Worm (Caenorhabditis elegans) whole organism, L1 larva: ENCODE measurements around the gene cnc-10.
A peak's percentile ranks its signal among the peaks of the same experiment; 100 is the strongest.

ENCODE experiments used
- C16A3.4 ChIP-seq: fragments of 150-350 bp; optimal IDR thresholded peaks from 2 replicates; lab custom pipeline; 2014; ENCODE audit warnings: missing biosample characterization, missing genetic modification characterization
- C34B4.2 ChIP-seq: sonication (generic microtip); optimal IDR thresholded peaks from 2 replicates; lab custom pipeline; 2017; ENCODE audit warnings: mild to moderate bottlenecking, missing genetic modification characterization, missing compliant biosample characterization
- Y116A8C.19 ChIP-seq: sonication (generic microtip); optimal IDR thresholded peaks from 2 replicates; lab custom pipeline; 2016; ENCODE audit warnings: missing compliant biosample characterization, missing genetic modification characterization, borderline replicate concordance
- blmp-1 ChIP-seq: fragments of 150-350 bp; optimal IDR thresholded peaks from 2 replicates; lab custom pipeline; 2014; ENCODE audit warnings: missing biosample characterization, missing genetic modification characterization
- ces-1 ChIP-seq: fragments of 150-350 bp; optimal IDR thresholded peaks from 2 replicates; lab custom pipeline; 2014; ENCODE audit warnings: missing biosample characterization, missing genetic modification reagents, missing genetic modification characterization
- dsc-1 ChIP-seq: sonication (generic microtip); optimal IDR thresholded peaks from 2 replicates; lab custom pipeline; 2016; ENCODE audit warnings: mild to moderate bottlenecking, missing genetic modification characterization, missing compliant biosample characterization
- efl-1 ChIP-seq, 4 experiments: fragments of 150-350 bp; optimal IDR thresholded peaks in 3 of 4; peaks in 1 of 4; 1 replicate in 1 of 4; 2 replicates in 3 of 4; lab custom pipeline; 2014; ENCODE audit warnings: missing biosample characterization in 2 of 4, missing genetic modification characterization in 2 of 4, missing genetic modification reagents in 2 of 4
- egl-13 ChIP-seq: sonication (generic microtip); optimal IDR thresholded peaks from 2 replicates; lab custom pipeline; 2016; ENCODE audit warnings: missing genotype, missing genetic modification reagents, missing genetic modification characterization, missing compliant biosample characterization
- elt-3 ChIP-seq, 6 experiments: fragments of 150-350 bp in 1 of 6; sonication (generic microtip); optimal IDR thresholded peaks; 2 replicates each; lab custom pipeline; 2017 to 2018; ENCODE audit warnings: missing biosample characterization in 6 of 6, missing genetic modification characterization in 6 of 6, inconsistent platforms in 1 of 6
- fkh-4 ChIP-seq: sonication (generic microtip); optimal IDR thresholded peaks from 2 replicates; lab custom pipeline; 2016; ENCODE audit warnings: missing compliant biosample characterization, missing genetic modification characterization, borderline replicate concordance
- fkh-8 ChIP-seq: sonication (generic microtip); optimal IDR thresholded peaks from 2 replicates; lab custom pipeline; 2016; ENCODE audit warnings: mild to moderate bottlenecking, missing genetic modification characterization, missing compliant biosample characterization
- lin-14 ChIP-seq: fragments of 200-800 bp; sonication (Bioruptor generic); optimal IDR thresholded peaks from 2 replicates; lab custom pipeline; 2018; ENCODE audit warnings: mild to moderate bottlenecking, missing genetic modification characterization, moderate library complexity, missing compliant biosample characterization
- lin-35 ChIP-seq, 2 experiments: fragments of 150-350 bp; optimal IDR thresholded peaks; 2 replicates each; lab custom pipeline; 2014; ENCODE audit warnings: missing biosample characterization in 2 of 2, missing genetic modification characterization in 2 of 2, missing genetic modification reagents in 2 of 2
- lin-39 ChIP-seq: fragments of 150-350 bp; optimal IDR thresholded peaks from 2 replicates; lab custom pipeline; 2014; ENCODE audit warnings: missing biosample characterization, missing genetic modification reagents, missing genetic modification characterization
- lir-3 ChIP-seq: sonication (generic microtip); optimal IDR thresholded peaks from 2 replicates; lab custom pipeline; 2016; ENCODE audit warnings: mild to moderate bottlenecking, missing genetic modification characterization, moderate library complexity, missing compliant biosample characterization; ENCODE audit not compliant: poor library complexity
- lsy-2 ChIP-seq, 2 experiments: fragments of 150-350 bp; optimal IDR thresholded peaks; 2 replicates each; lab custom pipeline; 2014; ENCODE audit warnings: missing biosample characterization in 2 of 2, missing genetic modification characterization in 2 of 2
- mab-9 ChIP-seq: fragments of 200-800 bp; sonication (Bioruptor generic); IDR thresholded peaks from 2 replicates; pipeline ENCODE4 v1.3.6; 2022; ENCODE audit warnings: missing genetic modification reagents, missing genetic modification characterization, missing compliant biosample characterization
- mdl-1 ChIP-seq, 2 experiments: fragments of 150-350 bp; optimal IDR thresholded peaks; 2 replicates each; lab custom pipeline; 2014 to 2017; ENCODE audit warnings: missing biosample characterization in 2 of 2, missing genetic modification characterization in 2 of 2, inconsistent platforms in 1 of 2
- mep-1 ChIP-seq: fragments of 150-350 bp; optimal IDR thresholded peaks from 2 replicates; lab custom pipeline; 2014; ENCODE audit warnings: missing biosample characterization, missing genetic modification characterization
- nhr-20 ChIP-seq: sonication (generic microtip); optimal IDR thresholded peaks from 2 replicates; lab custom pipeline; 2016; ENCODE audit warnings: mild to moderate bottlenecking, missing genetic modification characterization, missing compliant biosample characterization
- nhr-28 ChIP-seq: fragments of 150-350 bp; optimal IDR thresholded peaks from 2 replicates; lab custom pipeline; 2014; ENCODE audit warnings: missing biosample characterization, missing genetic modification characterization
- nhr-71 ChIP-seq: sonication (generic microtip); optimal IDR thresholded peaks from 2 replicates; lab custom pipeline; 2016; ENCODE audit warnings: mild to moderate bottlenecking, missing genetic modification characterization, moderate library complexity, missing compliant biosample characterization
- nhr-76 ChIP-seq: sonication (generic microtip); optimal IDR thresholded peaks from 2 replicates; lab custom pipeline; 2017; ENCODE audit warnings: missing biosample characterization, missing genetic modification characterization
- nhr-84 ChIP-seq: sonication (generic microtip); optimal IDR thresholded peaks from 2 replicates; lab custom pipeline; 2017; ENCODE audit warnings: missing biosample characterization, missing genetic modification characterization
- nhr-85 ChIP-seq: sonication (generic microtip); peaks from one replicate; lab custom pipeline; 2016; ENCODE audit warnings: missing genetic modification characterization, inconsistent platforms, missing compliant biosample characterization
- pag-3 ChIP-seq: sonication (generic microtip); optimal IDR thresholded peaks from 2 replicates; lab custom pipeline; 2017; ENCODE audit warnings: missing genetic modification characterization, mild to moderate bottlenecking, missing compliant biosample characterization, antibody characterized with exemption, borderline replicate concordance; ENCODE audit not compliant: insufficient read depth
- pqm-1 ChIP-seq: sonication (generic microtip); optimal IDR thresholded peaks from 3 replicates; lab custom pipeline; 2017; ENCODE audit warnings: missing biosample characterization, missing genetic modification characterization
- rnt-1 ChIP-seq: sonication (generic microtip); optimal IDR thresholded peaks from 2 replicates; lab custom pipeline; 2016; ENCODE audit warnings: mild to moderate bottlenecking, missing genetic modification characterization, moderate library complexity, missing compliant biosample characterization
- snu-23 ChIP-seq: sonication (generic microtip); optimal IDR thresholded peaks from 2 replicates; lab custom pipeline; 2016; ENCODE audit warnings: missing genetic modification characterization, missing compliant biosample characterization
- sox-4 ChIP-seq: sonication (generic microtip); optimal IDR thresholded peaks from 2 replicates; lab custom pipeline; 2016; ENCODE audit warnings: missing genetic modification characterization, missing compliant biosample characterization
- swsn-7 ChIP-seq: sonication (generic microtip); optimal IDR thresholded peaks from 2 replicates; lab custom pipeline; 2016; ENCODE audit warnings: missing genetic modification characterization, missing compliant biosample characterization
- tbx-2 ChIP-seq: sonication (generic microtip); optimal IDR thresholded peaks from 2 replicates; lab custom pipeline; 2016; ENCODE audit warnings: missing genetic modification characterization, missing compliant biosample characterization
- tlp-1 ChIP-seq: fragments of 150-350 bp; optimal IDR thresholded peaks from 2 replicates; lab custom pipeline; 2014; ENCODE audit warnings: missing biosample characterization, missing genetic modification characterization
- unc-30 ChIP-seq: sonication (generic microtip); optimal IDR thresholded peaks from 2 replicates; lab custom pipeline; 2017; ENCODE audit warnings: missing biosample characterization, missing genetic modification characterization
- vab-15 ChIP-seq: sonication (generic microtip); optimal IDR thresholded peaks from 2 replicates; lab custom pipeline; 2017; ENCODE audit warnings: missing genotype, mild to moderate bottlenecking, missing genetic modification characterization, missing compliant biosample characterization
- ztf-4 ChIP-seq: fragments of 150-350 bp; optimal IDR thresholded peaks from 2 replicates; lab custom pipeline; 2014; ENCODE audit warnings: missing biosample characterization, missing genetic modification characterization

The cnc-10 gene

ce11 chrV:11182925-11183324, at the start of gene cnc-10:
Gene cnc-10, plus strand, starts transcription at chrV:11183225.
- TF ChIP-seq lin-14 (GFP tag; lab: Kevin White, UChicago) (peak; percentile 11), nhr-28 (no peak), blmp-1 (tag; lab: Kevin White, UChicago) (peak; percentile 42), elt-3 (tag; optimal IDR thresholded peaks at IDR 0.05; lab: Kevin White, UChicago) (peak in 1 of 6 experiments; percentile 18), snu-23 (peak; percentile 16), pqm-1 (tag; lab: Kevin White, UChicago) (no peak)

- TF ChIP-seq unc-30 (tag; lab: Kevin White, UChicago) (no peak), lir-3 (tag; lab: Kevin White, UChicago) (no peak), vab-15 (tag; lab: Kevin White, UChicago) (no peak), C34B4.2 (tag; lab: Kevin White, UChicago) (no peak), Y116A8C.19 (tag; lab: Kevin White, UChicago) (no peak), fkh-8 (tag; lab: Kevin White, UChicago) (no peak), dsc-1 (tag; lab: Kevin White, UChicago) (peak; percentile 96), fkh-4 (peak; percentile 78), ztf-4 (tag; lab: Kevin White, UChicago) (no peak)
Observed at ce11 chrV:11133516-11133915, 49.5 kb upstream of the cnc-10 start.

DNA sequence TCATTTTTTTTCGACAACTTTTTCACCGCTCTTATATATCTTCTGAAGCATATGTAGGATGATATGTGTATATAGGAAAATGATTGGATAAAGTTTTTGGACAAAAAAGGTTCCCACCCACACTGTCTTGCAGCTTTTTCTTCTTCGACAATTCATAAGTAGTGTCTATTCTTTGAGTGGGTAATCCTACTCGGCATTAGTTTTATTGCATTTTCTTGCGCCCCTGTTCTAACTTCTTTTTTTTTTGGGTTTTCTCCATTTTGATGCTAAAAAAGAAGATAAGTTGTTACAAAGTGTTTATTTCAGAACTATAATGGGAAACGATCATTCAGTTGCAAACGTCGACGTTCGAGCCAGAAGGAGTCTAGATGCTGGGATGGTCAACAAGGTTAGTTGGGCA, 48.7 kb upstream of the cnc-10 start, which contains the start of gene glb-3:
Gene glb-3, plus strand, starts transcription at position 301 of the 400 bp plus-strand sequence.
- TF ChIP-seq egl-13 (tag; lab: Kevin White, UChicago) (no peak), tlp-1 (no peak)
- TF ChIP-seq, all 84 proteins: peak for 0

DNA sequence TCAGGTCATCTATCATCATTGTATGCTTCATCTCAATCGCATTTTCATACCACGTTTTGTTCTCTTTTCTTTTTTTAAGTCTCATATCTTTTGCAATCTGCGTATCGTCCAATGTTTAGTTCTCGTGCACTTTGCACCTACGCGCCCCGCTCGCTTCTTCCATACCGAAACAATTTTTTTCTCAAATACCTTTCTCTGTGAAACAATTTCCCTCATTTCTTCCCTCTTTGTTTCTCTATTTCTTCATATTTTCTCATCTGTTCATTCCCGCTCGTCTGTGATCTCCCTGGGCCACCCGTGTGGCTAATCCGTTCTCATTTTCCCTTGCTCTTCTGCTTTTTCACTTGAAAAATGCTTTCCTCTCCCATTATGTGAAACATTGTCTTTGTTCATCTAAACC, 42.7 kb upstream of the cnc-10 start:
- TF ChIP-seq C16A3.4, result no peak
- peak; percentile 50 for TF ChIP-seq dsc-1 (tag; lab: Kevin White, UChicago)
- peak; percentile 44 for TF ChIP-seq nhr-20 (tag; lab: Kevin White, UChicago)
- TF ChIP-seq nhr-85 (tag; lab: Kevin White, UChicago), result peak; percentile 3
- peak; percentile 84 for TF ChIP-seq lin-14 (GFP tag; lab: Kevin White, UChicago)
- peak; percentile 48 for TF ChIP-seq nhr-71 (tag; lab: Kevin White, UChicago)
- TF ChIP-seq rnt-1 (tag; lab: Kevin White, UChicago), result peak; percentile 41
- TF ChIP-seq mab-9 (GFP tag; lab: Robert Waterston, UW), result no peak
- peak; percentile 25 for TF ChIP-seq mep-1
- no peak for TF ChIP-seq pag-3 (tag; lab: Kevin White, UChicago)
- TF ChIP-seq lin-39, result no peak
- TF ChIP-seq ces-1, result no peak
- peak; percentile 22 for TF ChIP-seq blmp-1 (tag; lab: Kevin White, UChicago)
- no peak for TF ChIP-seq nhr-76
- TF ChIP-seq ztf-4 (tag; lab: Kevin White, UChicago), result no peak
- peak in 1 of 2 experiments; percentile 6 for TF ChIP-seq lin-35 (GFP tag; optimal IDR thresholded peaks at IDR 0.05; lab: Kevin White, UChicago)
- TF ChIP-seq efl-1 (optimal IDR thresholded peaks at IDR 0.05; lab: Kevin White, UChicago), result peak in 1 of 2 experiments; percentile 25
- no peak for TF ChIP-seq efl-1 (GFP tag; optimal IDR thresholded peaks at IDR 0.05 in 1 of 2; lab: Kevin White, UChicago)
- TF ChIP-seq snu-23, result peak; percentile 13
- no peak for TF ChIP-seq sox-4
- TF ChIP-seq tbx-2 (tag; lab: Kevin White, UChicago), result peak; percentile 32
- TF ChIP-seq fkh-8 (tag; lab: Kevin White, UChicago), result peak; percentile 6
- peak in 1 of 2 experiments; percentile 47 for TF ChIP-seq lsy-2 (tag; optimal IDR thresholded peaks at IDR 0.05; lab: Kevin White, UChicago)
- TF ChIP-seq mdl-1 (tag; optimal IDR thresholded peaks at IDR 0.05; lab: Kevin White, UChicago), result peak in 1 of 2 experiments; percentile 15
- TF ChIP-seq swsn-7 (tag; lab: Kevin White, UChicago), result peak; percentile 16
- TF ChIP-seq nhr-84 (tag; lab: Kevin White, UChicago), result no peak
- TF ChIP-seq, all 84 proteins: peak for 16
